Worm (Caenorhabditis elegans): Measurements from ENCODE around the gene D2089.8.

ce11 chrII:10662698-10663097 lies at the start of gene D2089.8:
- TF ChIP-seq elt-1 (tag; optimal IDR thresholded peaks at IDR 0.05) (no peak), lsy-2 (tag; optimal IDR thresholded peaks at IDR 0.05) (peak in 1 of 2 experiments; percentile 35), nhr-77 (tag; optimal IDR thresholded peaks at IDR 0.05) (no peak), unc-39 (tag; optimal IDR thresholded peaks at IDR 0.05) (no peak), ceh-82 (tag; optimal IDR thresholded peaks at IDR 0.05) (no peak), F13H6.1 (tag; optimal IDR thresholded peaks at IDR 0.05) (no peak)
